Fruit fly (Drosophila melanogaster) whole organism, embryonic: Measurements from ENCODE around the gene Prp3.

Experiments used
- Adf1 ChIP-seq: fragments of 200-800 bp; sonication (Bioruptor generic); IDR thresholded peaks from 2 replicates; pipeline ENCODE4 v1.3.6; 2022; ENCODE audit warnings: missing biosample characterization, missing genetic modification characterization
- Atf3 ChIP-seq: fragments of 200-800 bp; sonication (Bioruptor generic); optimal IDR thresholded peaks from 3 replicates; lab custom pipeline; 2016; ENCODE audit warnings: missing biosample characterization, missing genetic modification characterization
- Bgb ChIP-seq: fragments of 200-800 bp; sonication (Bioruptor generic); IDR thresholded peaks from 2 replicates; pipeline ENCODE4 v1.3.6; 2022; ENCODE audit warnings: missing biosample characterization, missing genetic modification characterization; ENCODE audit not compliant: partially characterized antibody
- Bteb2 ChIP-seq: fragments of 200-800 bp; sonication (Bioruptor generic); optimal IDR thresholded peaks from 2 replicates; lab custom pipeline; 2016; ENCODE audit warnings: missing biosample characterization, missing genetic modification characterization
- CG10147 ChIP-seq: fragments of 200-800 bp; sonication (Bioruptor generic); optimal IDR thresholded peaks from 2 replicates; lab custom pipeline; 2019; ENCODE audit warnings: missing biosample characterization, mild to moderate bottlenecking, missing genetic modification characterization, moderate library complexity
- CG10462 ChIP-seq: fragments of 200-800 bp; sonication (Bioruptor generic); optimal IDR thresholded peaks from 2 replicates; lab custom pipeline; 2016; ENCODE audit warnings: missing biosample characterization, missing genetic modification characterization
- CG11560 ChIP-seq: fragments of 200-800 bp; sonication (Bioruptor generic); IDR thresholded peaks from 3 replicates; pipeline ENCODE4 v1.3.6; 2022; ENCODE audit warnings: missing biosample characterization, missing genetic modification characterization
- CG11696 ChIP-seq: fragments of 200-800 bp; sonication (Bioruptor generic); IDR thresholded peaks from 2 replicates; pipeline ENCODE4 v1.3.6; 2022; ENCODE audit warnings: missing biosample characterization, missing genetic modification characterization
- CG12659 ChIP-seq: fragments of 200-800 bp; sonication (Bioruptor generic); optimal IDR thresholded peaks from 3 replicates; lab custom pipeline; 2017; ENCODE audit warnings: mild to moderate bottlenecking, missing biosample characterization, missing genetic modification reagents, missing genetic modification characterization
- CG13287 ChIP-seq: fragments of 200-800 bp; sonication (Bioruptor generic); IDR thresholded peaks from 2 replicates; pipeline ENCODE4 v1.3.6; 2022; ENCODE audit warnings: missing biosample characterization, missing genetic modification characterization; ENCODE audit not compliant: partially characterized antibody
- CG14667 ChIP-seq: fragments of 200-800 bp; sonication (Bioruptor generic); IDR thresholded peaks from 2 replicates; pipeline ENCODE4 v1.3.6; 2022; ENCODE audit warnings: missing biosample characterization, missing genetic modification characterization
- CG15011 ChIP-seq: fragments of 200-800 bp; sonication (Bioruptor generic); optimal IDR thresholded peaks from 3 replicates; lab custom pipeline; 2018; ENCODE audit warnings: missing biosample characterization, mild to moderate bottlenecking, missing genetic modification characterization
- CG17612 ChIP-seq: fragments of 200-800 bp; sonication (Bioruptor generic); IDR thresholded peaks from 2 replicates; pipeline ENCODE4 v1.3.6; 2022; ENCODE audit warnings: missing biosample characterization, missing genetic modification characterization
- CG17829 ChIP-seq: fragments of 200-800 bp; optimal IDR thresholded peaks from 2 replicates; lab custom pipeline; 2019; ENCODE audit warnings: missing biosample characterization, mild to moderate bottlenecking, missing genetic modification characterization, moderate library complexity
- CG17912 ChIP-seq: fragments of 200-800 bp; sonication (Bioruptor generic); optimal IDR thresholded peaks from 2 replicates; lab custom pipeline; 2018; ENCODE audit warnings: missing biosample characterization, mild to moderate bottlenecking, missing genetic modification characterization
- CG30020 ChIP-seq: fragments of 200-800 bp; optimal IDR thresholded peaks from 2 replicates; lab custom pipeline; 2019; ENCODE audit warnings: missing biosample characterization, mild to moderate bottlenecking, missing genetic modification characterization, moderate library complexity
- CG3065 ChIP-seq: fragments of 200-800 bp; sonication (Bioruptor generic); optimal IDR thresholded peaks from 2 replicates; lab custom pipeline; 2016; ENCODE audit warnings: missing biosample characterization, missing genetic modification characterization
- CG3847 ChIP-seq: fragments of 200-800 bp; sonication (Bioruptor generic); IDR thresholded peaks from 2 replicates; pipeline ENCODE4 v1.3.6; 2022; ENCODE audit warnings: missing biosample characterization, missing genetic modification characterization
- CG4328 ChIP-seq: fragments of 200-800 bp; sonication (Bioruptor generic); optimal IDR thresholded peaks from 3 replicates; lab custom pipeline; 2017; ENCODE audit warnings: missing biosample characterization, missing genetic modification reagents, missing genetic modification characterization
- CG6791 ChIP-seq: fragments of 200-800 bp; sonication (Bioruptor generic); IDR thresholded peaks from 3 replicates; pipeline ENCODE4 v1.3.6; 2022; ENCODE audit warnings: missing biosample characterization, missing genetic modification characterization; ENCODE audit not compliant: partially characterized antibody
- CG8944 ChIP-seq: fragments of 200-800 bp; sonication (Bioruptor generic); optimal IDR thresholded peaks from 3 replicates; lab custom pipeline; 2016; ENCODE audit warnings: missing biosample characterization, missing genetic modification characterization
- CkIIα-i1 ChIP-seq: fragments of 200-800 bp; sonication (Bioruptor generic); IDR thresholded peaks from 2 replicates; pipeline ENCODE4 v1.3.6; 2022; ENCODE audit warnings: missing biosample characterization, missing genetic modification characterization
- Dfd ChIP-seq, 2 experiments: fragments of >200 bp; optimal IDR thresholded peaks; 2 replicates each; lab custom pipeline; 2017; ENCODE audit warnings: missing biosample characterization in 2 of 2, missing genetic modification characterization in 2 of 2
- Fer1 ChIP-seq: fragments of 200-800 bp; sonication (Bioruptor generic); optimal IDR thresholded peaks from 2 replicates; lab custom pipeline; 2017; ENCODE audit warnings: missing biosample characterization, mild to moderate bottlenecking, missing genetic modification characterization
- Fer3 ChIP-seq: fragments of 200-800 bp; sonication (Bioruptor generic); optimal IDR thresholded peaks from 2 replicates; lab custom pipeline; 2018; ENCODE audit warnings: missing biosample characterization, mild to moderate bottlenecking, missing genetic modification characterization, moderate library complexity
- GATAe ChIP-seq: fragments of 200-800 bp; sonication (Bioruptor generic); conservative IDR thresholded peaks from 2 replicates; pipeline ENCODE4 v1.3.6; 2022; ENCODE audit warnings: missing biosample characterization, missing genetic modification characterization
- HmgD ChIP-seq: fragments of 200-800 bp; sonication (Bioruptor generic); optimal IDR thresholded peaks from 3 replicates; lab custom pipeline; 2016; ENCODE audit warnings: missing biosample characterization, missing genetic modification characterization
- HmgZ ChIP-seq: fragments of 200-800 bp; sonication (Bioruptor generic); optimal IDR thresholded peaks from 2 replicates; lab custom pipeline; 2018; ENCODE audit warnings: missing biosample characterization, mild to moderate bottlenecking, missing genetic modification characterization
- Lpt ChIP-seq: fragments of >200 bp; optimal IDR thresholded peaks from 2 replicates; lab custom pipeline; 2018; ENCODE audit warnings: missing biosample characterization, missing genetic modification characterization
- MBD-R2 ChIP-seq: fragments of 200-800 bp; sonication (Bioruptor generic); IDR thresholded peaks from 2 replicates; pipeline ENCODE4 v1.3.6; 2022; ENCODE audit warnings: missing biosample characterization, missing genetic modification characterization
- NFAT ChIP-seq: fragments of 200-800 bp; sonication (Bioruptor generic); IDR thresholded peaks from 2 replicates; pipeline ENCODE4 v1.3.6; 2022; ENCODE audit warnings: missing biosample characterization, missing genetic modification characterization
- Sin3A ChIP-seq: fragments of >200 bp; optimal IDR thresholded peaks from 2 replicates; lab custom pipeline; 2018
- Sox100B ChIP-seq: fragments of 200-800 bp; sonication (Bioruptor generic); optimal IDR thresholded peaks from 3 replicates; lab custom pipeline; 2018; ENCODE audit warnings: missing biosample characterization, mild to moderate bottlenecking, missing genetic modification characterization
- Tbp ChIP-seq: fragments of >200 bp; optimal IDR thresholded peaks from 2 replicates; lab custom pipeline; 2018; ENCODE audit warnings: missing biosample characterization, missing genetic modification characterization
- ap ChIP-seq: fragments of 200-800 bp; sonication (Bioruptor generic); IDR thresholded peaks from 2 replicates; pipeline ENCODE4 v1.3.6; 2022; ENCODE audit warnings: missing biosample characterization, missing genetic modification characterization
- bowl ChIP-seq: fragments of 200-800 bp; sonication (Bioruptor generic); IDR thresholded peaks from 2 replicates; pipeline ENCODE4 v1.3.6; 2022; ENCODE audit warnings: missing biosample characterization, missing genetic modification characterization
- chinmo ChIP-seq: fragments of 200-800 bp; sonication (Bioruptor generic); IDR thresholded peaks from 4 replicates; pipeline ENCODE4 v1.3.6; 2022; ENCODE audit warnings: missing biosample characterization, missing genetic modification characterization; ENCODE audit not compliant: partially characterized antibody
- dimm ChIP-seq: fragments of 200-800 bp; sonication (Bioruptor generic); IDR thresholded peaks from 2 replicates; pipeline ENCODE4 v1.3.6; 2022; ENCODE audit warnings: missing biosample characterization, missing genetic modification characterization
- her ChIP-seq: fragments of 200-800 bp; sonication (Bioruptor generic); optimal IDR thresholded peaks from 2 replicates; lab custom pipeline; 2016; ENCODE audit warnings: missing biosample characterization, missing genetic modification characterization
- kay ChIP-seq: fragments of 200-800 bp; sonication (Bioruptor generic); optimal IDR thresholded peaks from 2 replicates; lab custom pipeline; 2016; ENCODE audit warnings: missing biosample characterization, missing genetic modification characterization
- lmd ChIP-seq: fragments of 200-800 bp; sonication (Bioruptor generic); IDR thresholded peaks from 2 replicates; pipeline ENCODE4 v1.3.6; 2022; ENCODE audit warnings: missing biosample characterization, missing genetic modification characterization
- pb ChIP-seq: fragments of 200-800 bp; sonication (Bioruptor generic); optimal IDR thresholded peaks from 3 replicates; lab custom pipeline; 2016; ENCODE audit warnings: missing biosample characterization, missing genetic modification characterization
- pzg ChIP-seq: fragments of 200-800 bp; sonication (Bioruptor generic); optimal IDR thresholded peaks from 3 replicates; lab custom pipeline; 2018; ENCODE audit warnings: missing biosample characterization, mild to moderate bottlenecking, missing genetic modification characterization, moderate library complexity
- repo ChIP-seq: fragments of 200-800 bp; sonication (Bioruptor generic); optimal IDR thresholded peaks from 2 replicates; lab custom pipeline; 2016; ENCODE audit warnings: missing biosample characterization, missing genetic modification characterization
- sc ChIP-seq, 3 experiments: fragments of >200 bp in 2 of 3; fragments of 200-800 bp in 1 of 3; sonication (Bioruptor generic) in 1 of 3; optimal IDR thresholded peaks; 2 replicates in 2 of 3; 3 replicates in 1 of 3; lab custom pipeline; 2017; ENCODE audit warnings: mild to moderate bottlenecking in 1 of 3, missing biosample characterization in 1 of 3, missing genetic modification characterization in 1 of 3, missing genetic modification reagents in 1 of 3
- slou ChIP-seq: fragments of 200-800 bp; sonication (Bioruptor generic); optimal IDR thresholded peaks from 3 replicates; lab custom pipeline; 2016; ENCODE audit warnings: missing biosample characterization, missing genetic modification characterization
- tio ChIP-seq: fragments of 200-800 bp; sonication (Bioruptor generic); optimal IDR thresholded peaks from 2 replicates; lab custom pipeline; 2017; ENCODE audit warnings: missing biosample characterization, missing genetic modification characterization, inconsistent platforms
- ttk ChIP-seq: fragments of 200-800 bp; sonication (Bioruptor generic); IDR thresholded peaks from 2 replicates; pipeline ENCODE4 v2.1.2; 2022; ENCODE audit warnings: missing biosample characterization, missing genetic modification characterization
- vvl ChIP-seq: fragments of 200-800 bp; sonication (Bioruptor generic); IDR thresholded peaks from 2 replicates; pipeline ENCODE4 v1.3.6; 2022; ENCODE audit warnings: missing biosample characterization, missing genetic modification characterization
- wek ChIP-seq: fragments of 200-800 bp; sonication (Bioruptor generic); optimal IDR thresholded peaks from 3 replicates; lab custom pipeline; 2018; ENCODE audit warnings: missing biosample characterization, mild to moderate bottlenecking, missing genetic modification characterization, moderate library complexity
- zfh1 ChIP-seq: fragments of 200-800 bp; sonication (Bioruptor generic); IDR thresholded peaks from 3 replicates; pipeline ENCODE4 v1.3.6; 2022; ENCODE audit warnings: missing biosample characterization, missing genetic modification characterization
- zfh2 ChIP-seq: fragments of 200-800 bp; sonication (Bioruptor generic); optimal IDR thresholded peaks from 2 replicates; lab custom pipeline; 2016; ENCODE audit warnings: missing biosample characterization, missing genetic modification characterization

The Prp3 gene

DNA sequence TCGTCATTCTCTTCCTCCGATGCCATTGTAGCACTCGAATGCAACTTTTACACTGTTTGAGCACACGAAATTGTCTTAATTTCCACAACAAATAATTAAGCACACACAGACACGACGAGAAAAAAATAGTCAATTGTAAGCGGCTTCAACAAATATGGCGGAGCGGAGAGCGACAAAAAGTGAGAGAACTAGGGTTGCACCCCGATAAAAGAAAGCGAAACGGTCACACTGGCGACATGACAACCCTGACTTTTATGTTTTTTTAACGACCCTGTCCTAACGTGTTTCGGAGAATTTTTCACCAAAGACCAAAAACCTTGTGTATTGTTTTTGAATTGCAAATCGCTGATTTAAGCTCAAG lies at the start of gene Prp3, which contains the start of gene Mi-2 (continued):
- TF ChIP-seq zfh1 = peak; percentile 48; the same call in 1 of the 3 replicates
- no peak for TF ChIP-seq tio (GFP tag; lab: Kevin White, UChicago)
- peak; percentile 60; the same call in 1 of the 2 replicates for TF ChIP-seq CG13287 (GFP tag; lab: Robert Waterston, UW)
- no peak for TF ChIP-seq repo (GFP tag; lab: Kevin White, UChicago)
- no peak for TF ChIP-seq Atf3 (GFP tag; lab: Kevin White, UChicago)
- TF ChIP-seq chinmo = peak; percentile 20; the same call in 1 of the 4 replicates
- TF ChIP-seq Sin3A = peak; percentile 64
- peak; percentile 54; the same call in 2 of the 3 replicates for TF ChIP-seq CG6791 (GFP tag; lab: Robert Waterston, UW)
- peak; percentile 27 for TF ChIP-seq CG17829 (tag; lab: Kevin White, UChicago)
- no peak for TF ChIP-seq Sox100B (GFP tag; lab: Kevin White, UChicago)
- no peak for TF ChIP-seq wek (GFP tag; lab: Kevin White, UChicago)
- no peak for TF ChIP-seq CG11696 (GFP tag; lab: Robert Waterston, UW)
- TF ChIP-seq zfh2 (GFP tag; lab: Kevin White, UChicago) = no peak
- TF ChIP-seq slou = no peak
- no peak for TF ChIP-seq bowl (GFP tag; lab: Robert Waterston, UW)
- TF ChIP-seq CG17612 (GFP tag; lab: Robert Waterston, UW) = no peak
- TF ChIP-seq CG30020 (tag; lab: Kevin White, UChicago) = peak; percentile 24
- no peak for TF ChIP-seq ap (GFP tag; lab: Robert Waterston, UW)
- TF ChIP-seq pb (GFP tag; lab: Kevin White, UChicago) = no peak
- TF ChIP-seq Bgb (GFP tag; lab: Robert Waterston, UW) = peak; percentile 53; the same call in 1 of the 2 replicates
- TF ChIP-seq CG10462 (GFP tag; lab: Kevin White, UChicago) = no peak
- TF ChIP-seq HmgZ (tag; lab: Kevin White, UChicago) = peak; percentile 69
- no peak for TF ChIP-seq lmd (GFP tag; lab: Robert Waterston, UW)
- peak; percentile 61; the same call in 1 of the 2 replicates for TF ChIP-seq vvl (GFP tag; lab: Robert Waterston, UW)
- TF ChIP-seq Tbp = no peak
- no peak for TF ChIP-seq Adf1 (GFP tag; lab: Robert Waterston, UW)
- peak; percentile 63; the same call in 1 of the 2 replicates for TF ChIP-seq CG3847 (GFP tag; lab: Robert Waterston, UW)
- TF ChIP-seq ttk = no peak
- no peak for TF ChIP-seq Dfd (GFP tag; optimal IDR thresholded peaks at IDR 0.05; lab: Kevin White, UChicago)
- TF ChIP-seq kay (GFP tag; lab: Kevin White, UChicago) = no peak
- TF ChIP-seq CG17912 (GFP tag; lab: Kevin White, UChicago) = peak; percentile 42
- no peak for TF ChIP-seq CG11560 (tag; lab: Robert Waterston, UW)
- TF ChIP-seq NFAT (GFP tag; lab: Robert Waterston, UW) = 0 out of 2 replicates have a peak, but pooled peaks have one; percentile 20
- peak; percentile 38 for TF ChIP-seq Fer1 (GFP tag; lab: Kevin White, UChicago)
- TF ChIP-seq CG8944 (GFP tag; lab: Kevin White, UChicago) = no peak
- peak; percentile 57 for TF ChIP-seq HmgD
- TF ChIP-seq CG14667 = no peak
- TF ChIP-seq pzg = peak; percentile 84
- TF ChIP-seq Bteb2 (GFP tag; lab: Kevin White, UChicago) = peak; percentile 29
- TF ChIP-seq MBD-R2 = peak; percentile 94
- no peak for TF ChIP-seq Lpt (GFP tag; lab: Kevin White, UChicago)
- TF ChIP-seq CG10147 (GFP tag; lab: Kevin White, UChicago) = no peak
- no peak for TF ChIP-seq CG15011 (GFP tag; lab: Kevin White, UChicago)
- TF ChIP-seq her = peak; percentile 47
- TF ChIP-seq GATAe = no peak
- TF ChIP-seq sc (optimal IDR thresholded peaks at IDR 0.05; lab: Kevin White, UChicago) = no peak
- TF ChIP-seq sc (GFP tag; optimal IDR thresholded peaks at IDR 0.05; lab: Kevin White, UChicago) = no peak
- TF ChIP-seq CG12659 (GFP tag; lab: Kevin White, UChicago) = peak; percentile 88
- TF ChIP-seq dimm (GFP tag; lab: Robert Waterston, UW) = no peak
- TF ChIP-seq CG4328 (GFP tag; lab: Kevin White, UChicago) = peak; percentile 9
- no peak for TF ChIP-seq CkIIα-i1 (GFP tag; lab: Robert Waterston, UW)
- TF ChIP-seq CG3065 (GFP tag; lab: Kevin White, UChicago) = no peak
- TF ChIP-seq Fer3 (tag; lab: Kevin White, UChicago) = peak; percentile 24
